Worm (Caenorhabditis elegans) whole organism, L4 larva: Measurements from ENCODE around the gene Y57A10B.6.

Experiments
- F10B5.3 ChIP-seq: sonication (generic microtip); optimal IDR thresholded peaks from 2 replicates; lab custom pipeline; 2016; ENCODE audit warnings: mild to moderate bottlenecking, missing genetic modification characterization, missing compliant biosample characterization
- R02D3.7 ChIP-seq: fragments of 150-350 bp; sonication (generic microtip); optimal IDR thresholded peaks from 3 replicates; lab custom pipeline; 2014; ENCODE audit warnings: missing biosample characterization, missing genetic modification characterization
- T20F7.1 ChIP-seq: fragments of 200-800 bp; sonication (Bioruptor generic); optimal IDR thresholded peaks from 2 replicates; lab custom pipeline; 2018; ENCODE audit warnings: mild to moderate bottlenecking, missing genetic modification characterization, missing compliant biosample characterization
- T26A8.4 ChIP-seq: fragments of 200-800 bp; sonication (Bioruptor generic); IDR thresholded peaks from 2 replicates; pipeline ENCODE4 v1.3.6; 2022; ENCODE audit warnings: missing genetic modification characterization, missing compliant biosample characterization
- Y105C5A.15 ChIP-seq: fragments of 200-800 bp; sonication (Bioruptor generic); IDR thresholded peaks from 2 replicates; pipeline ENCODE4 v1.3.6; 2022; ENCODE audit warnings: missing genetic modification characterization, missing compliant biosample characterization
- Y75B8A.6 ChIP-seq: fragments of 200-800 bp; sonication (Bioruptor generic); IDR thresholded peaks from 2 replicates; pipeline ENCODE4 v1.3.6; 2022; ENCODE audit warnings: missing genetic modification reagents, missing genetic modification characterization, missing compliant biosample characterization
- aly-2 ChIP-seq: sonication (generic microtip); optimal IDR thresholded peaks from 2 replicates; lab custom pipeline; 2018; ENCODE audit warnings: missing biosample characterization, missing genetic modification characterization
- ama-1 ChIP-seq: fragments of 150-350 bp; optimal IDR thresholded peaks from 2 replicates; lab custom pipeline; 2014; ENCODE audit warnings: inconsistent platforms, mixed read lengths
- ceh-20 ChIP-seq: fragments of 200-800 bp; sonication (Bioruptor generic); IDR thresholded peaks from 2 replicates; pipeline ENCODE4 v1.3.6; 2022; ENCODE audit warnings: missing genetic modification reagents, missing genetic modification characterization, missing compliant biosample characterization
- ceh-44 ChIP-seq: fragments of 200-800 bp; sonication (Bioruptor generic); IDR thresholded peaks from 2 replicates; pipeline ENCODE4 v1.3.6; 2022; ENCODE audit warnings: missing genetic modification reagents, missing genetic modification characterization, missing compliant biosample characterization
- ceh-82 ChIP-seq: sonication (generic microtip); optimal IDR thresholded peaks from 2 replicates; lab custom pipeline; 2017; ENCODE audit warnings: missing biosample characterization, missing genetic modification characterization
- daf-16 ChIP-seq, 3 experiments: sonication (generic microtip); optimal IDR thresholded peaks; 2 replicates each; lab custom pipeline; 2016 to 2017; ENCODE audit warnings: missing genetic modification characterization in 3 of 3, missing genetic modification reagents in 3 of 3, mild to moderate bottlenecking in 2 of 3, missing compliant biosample characterization in 2 of 3, missing biosample characterization in 1 of 3, moderate library complexity in 1 of 3
- daf-19 ChIP-seq: fragments of 200-800 bp; sonication (Bioruptor generic); conservative IDR thresholded peaks from 2 replicates; pipeline ENCODE4 v1.3.6; 2022; ENCODE audit warnings: missing genetic modification characterization, missing compliant biosample characterization
- dmd-6 ChIP-seq: fragments of 200-800 bp; sonication (Bioruptor generic); IDR thresholded peaks from 2 replicates; pipeline ENCODE4 v1.3.6; 2022; ENCODE audit warnings: missing genetic modification reagents, missing genetic modification characterization, missing compliant biosample characterization
- dmd-9 ChIP-seq: fragments of 200-800 bp; sonication (Bioruptor generic); IDR thresholded peaks from 2 replicates; pipeline ENCODE4 v1.3.6; 2022; ENCODE audit warnings: missing genetic modification reagents, missing genetic modification characterization, missing compliant biosample characterization
- duxl-1 ChIP-seq: sonication (generic microtip); optimal IDR thresholded peaks from 2 replicates; lab custom pipeline; 2016; ENCODE audit warnings: mild to moderate bottlenecking, missing genetic modification characterization, moderate library complexity, missing compliant biosample characterization; ENCODE audit not compliant: poor library complexity
- dve-1 ChIP-seq: sonication (generic microtip); optimal IDR thresholded peaks from 2 replicates; lab custom pipeline; 2017; ENCODE audit warnings: antibody characterized with exemption, mild to moderate bottlenecking, missing genetic modification characterization, missing compliant biosample characterization; ENCODE audit not compliant: insufficient read depth
- fkh-10 ChIP-seq: fragments of 150-350 bp; optimal IDR thresholded peaks from 2 replicates; lab custom pipeline; 2014; ENCODE audit warnings: missing biosample characterization, missing genetic modification reagents, missing genetic modification characterization
- gei-8 ChIP-seq: fragments of 200-800 bp; sonication (Bioruptor generic); optimal IDR thresholded peaks from 2 replicates; lab custom pipeline; 2018; ENCODE audit warnings: mild to moderate bottlenecking, missing genetic modification characterization, missing compliant biosample characterization
- hlh-11 ChIP-seq: fragments of 200-800 bp; sonication (Bioruptor generic); optimal IDR thresholded peaks from 2 replicates; lab custom pipeline; 2018; ENCODE audit warnings: mild to moderate bottlenecking, missing genetic modification characterization, missing compliant biosample characterization
- hlh-30 ChIP-seq: sonication (generic microtip); optimal IDR thresholded peaks from 2 replicates; lab custom pipeline; 2017; ENCODE audit warnings: antibody characterized with exemption, mild to moderate bottlenecking, missing genetic modification characterization, missing compliant biosample characterization; ENCODE audit not compliant: insufficient read depth
- hmg-1.1 ChIP-seq: fragments of 200-800 bp; sonication (Bioruptor generic); IDR thresholded peaks from 2 replicates; pipeline ENCODE4 v1.3.6; 2022; ENCODE audit warnings: missing genetic modification reagents, missing genetic modification characterization, missing compliant biosample characterization
- jun-1 ChIP-seq: fragments of 150-350 bp; optimal IDR thresholded peaks from 2 replicates; lab custom pipeline; 2014; ENCODE audit warnings: missing biosample characterization, missing genetic modification reagents, missing genetic modification characterization
- lim-7 ChIP-seq: fragments of 200-800 bp; sonication (Bioruptor generic); IDR thresholded peaks from 2 replicates; pipeline ENCODE4 v1.3.6; 2022; ENCODE audit warnings: missing genetic modification characterization, missing compliant biosample characterization
- lin-38 ChIP-seq: fragments of 200-800 bp; sonication (Bioruptor generic); IDR thresholded peaks from 2 replicates; pipeline ENCODE4 v1.3.6; 2022; ENCODE audit warnings: missing genetic modification reagents, missing genetic modification characterization, missing compliant biosample characterization
- lir-3 ChIP-seq: sonication (generic microtip); optimal IDR thresholded peaks from 2 replicates; lab custom pipeline; 2016; ENCODE audit warnings: mild to moderate bottlenecking, missing genetic modification characterization, missing compliant biosample characterization
- lsy-2 ChIP-seq, 2 experiments: fragments of 150-350 bp in 1 of 2; sonication (generic microtip) in 1 of 2; optimal IDR thresholded peaks; 2 replicates each; lab custom pipeline; 2014 to 2017; ENCODE audit warnings: missing biosample characterization in 2 of 2, missing genetic modification characterization in 2 of 2
- madf-9 ChIP-seq: fragments of 200-800 bp; sonication (Bioruptor generic); conservative IDR thresholded peaks from 2 replicates; pipeline ENCODE4 v1.3.6; 2022; ENCODE audit warnings: missing genetic modification reagents, missing genetic modification characterization, missing compliant biosample characterization
- mdl-1 ChIP-seq, 2 experiments: fragments of 150-350 bp in 1 of 2; sonication (generic microtip) in 1 of 2; optimal IDR thresholded peaks; 2 replicates each; lab custom pipeline; 2014 to 2017; ENCODE audit warnings: missing biosample characterization in 2 of 2, missing genetic modification characterization in 2 of 2
- mdt-29 ChIP-seq: fragments of 200-800 bp; sonication (Bioruptor generic); IDR thresholded peaks from 2 replicates; pipeline ENCODE4 v1.3.6; 2022; ENCODE audit warnings: missing genetic modification reagents, missing genetic modification characterization, missing compliant biosample characterization
- mep-1 ChIP-seq: fragments of 150-350 bp; sonication (generic microtip); optimal IDR thresholded peaks from 3 replicates; lab custom pipeline; 2014; ENCODE audit warnings: missing biosample characterization, missing genetic modification characterization
- mes-2 ChIP-seq: sonication (generic microtip); optimal IDR thresholded peaks from 2 replicates; lab custom pipeline; 2016; ENCODE audit warnings: missing genotype, mild to moderate bottlenecking, missing genetic modification characterization, missing compliant biosample characterization; ENCODE audit not compliant: poor library complexity, severe bottlenecking
- mxl-3 ChIP-seq: fragments of 200-800 bp; sonication (Bioruptor generic); optimal IDR thresholded peaks from 2 replicates; lab custom pipeline; 2018; ENCODE audit warnings: mild to moderate bottlenecking, missing genetic modification characterization, missing compliant biosample characterization
- nhr-102 ChIP-seq: sonication (generic microtip); optimal IDR thresholded peaks from 2 replicates; lab custom pipeline; 2016; ENCODE audit warnings: mild to moderate bottlenecking, missing genetic modification characterization, moderate library complexity, missing compliant biosample characterization
- nhr-11 ChIP-seq: fragments of 150-350 bp; optimal IDR thresholded peaks from 2 replicates; lab custom pipeline; 2014; ENCODE audit warnings: missing biosample characterization, missing genetic modification characterization
- nhr-237 ChIP-seq: sonication (generic microtip); optimal IDR thresholded peaks from 2 replicates; lab custom pipeline; 2017; ENCODE audit warnings: missing biosample characterization, missing genetic modification characterization
- nhr-48 ChIP-seq: sonication (generic microtip); optimal IDR thresholded peaks from 2 replicates; lab custom pipeline; 2016; ENCODE audit warnings: mild to moderate bottlenecking, missing genetic modification characterization, missing compliant biosample characterization
- nhr-6 ChIP-seq: fragments of 150-350 bp; optimal IDR thresholded peaks from 2 replicates; lab custom pipeline; 2014; ENCODE audit warnings: missing biosample characterization, missing genetic modification characterization
- nhr-77 ChIP-seq: fragments of 150-350 bp; optimal IDR thresholded peaks from 2 replicates; lab custom pipeline; 2014; ENCODE audit warnings: missing biosample characterization, missing genetic modification characterization
- pqm-1 ChIP-seq: sonication (generic microtip); optimal IDR thresholded peaks from 2 replicates; lab custom pipeline; 2017; ENCODE audit warnings: missing biosample characterization, missing genetic modification characterization
- rbr-2 ChIP-seq: sonication (generic microtip); optimal IDR thresholded peaks from 2 replicates; lab custom pipeline; 2016; ENCODE audit warnings: missing genotype, missing genetic modification characterization, missing compliant biosample characterization
- snpc-1.2 ChIP-seq: fragments of 200-800 bp; sonication (Bioruptor generic); IDR thresholded peaks from 2 replicates; pipeline ENCODE4 v1.3.6; 2022; ENCODE audit warnings: missing genetic modification reagents, missing genetic modification characterization, missing compliant biosample characterization
- snpc-4 ChIP-seq: fragments of 150-350 bp; optimal IDR thresholded peaks from 2 replicates; lab custom pipeline; 2014; ENCODE audit warnings: missing biosample characterization, missing genetic modification characterization
- spr-1 ChIP-seq: sonication (generic microtip); optimal IDR thresholded peaks from 2 replicates; lab custom pipeline; 2016; ENCODE audit warnings: mild to moderate bottlenecking, missing genetic modification characterization, missing compliant biosample characterization
- spr-3 ChIP-seq: fragments of 200-800 bp; sonication (Bioruptor generic); optimal IDR thresholded peaks from 2 replicates; lab custom pipeline; 2018; ENCODE audit warnings: mild to moderate bottlenecking, missing genetic modification characterization, missing compliant biosample characterization
- unc-130 ChIP-seq: sonication (generic microtip); optimal IDR thresholded peaks from 2 replicates; lab custom pipeline; 2016; ENCODE audit warnings: missing genetic modification reagents, missing genetic modification characterization, missing compliant biosample characterization
- unc-39 ChIP-seq: sonication (generic microtip); optimal IDR thresholded peaks from 2 replicates; lab custom pipeline; 2017; ENCODE audit warnings: missing biosample characterization, missing genetic modification characterization
- zfp-3 ChIP-seq: fragments of 200-800 bp; sonication (Bioruptor generic); conservative IDR thresholded peaks from 2 replicates; pipeline ENCODE4 v1.3.6; 2022; ENCODE audit warnings: missing genetic modification reagents, missing genetic modification characterization, missing compliant biosample characterization
- zip-11 ChIP-seq: fragments of 200-800 bp; sonication (Bioruptor generic); IDR thresholded peaks from 2 replicates; pipeline ENCODE4 v1.3.6; 2022; ENCODE audit warnings: missing genetic modification characterization, missing compliant biosample characterization
- ztf-11 ChIP-seq: fragments of 150-350 bp; optimal IDR thresholded peaks from 2 replicates; lab custom pipeline; 2014; ENCODE audit warnings: missing biosample characterization, missing genetic modification characterization

The Y57A10B.6 gene

DNA sequence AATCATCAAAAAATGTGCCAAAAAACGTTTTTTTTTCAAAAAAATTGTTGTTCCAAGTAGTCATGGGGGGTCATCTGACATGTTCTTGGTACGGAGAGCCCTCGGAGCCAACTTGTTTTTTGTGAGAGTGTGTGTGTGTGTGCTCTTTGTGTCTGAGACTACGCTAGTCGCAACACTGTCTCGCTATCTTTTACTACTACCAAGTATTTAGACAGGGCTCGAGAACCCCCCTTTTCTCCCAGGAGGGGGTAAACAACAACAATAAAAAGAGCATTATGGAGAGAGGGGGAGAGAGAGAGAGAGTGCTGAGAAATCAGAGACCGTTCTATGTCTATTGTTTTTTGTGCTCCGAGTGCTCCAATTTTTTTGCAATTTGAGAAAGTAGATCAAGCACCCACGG lies 11.1 kb upstream of the Y57A10B.6 start:
- TF ChIP-seq T26A8.4 (no peak), jun-1 (tag; lab: Kevin White, UChicago) (no peak), daf-16 (GFP tag; optimal IDR thresholded peaks at IDR 0.05; lab: Kevin White, UChicago) (peak in 1 of 2 experiments; percentile 65), daf-16 (tag; optimal IDR thresholded peaks at IDR 0.05; lab: Kevin White, UChicago) (peak; percentile 66), nhr-77 (tag; lab: Kevin White, UChicago) (no peak), unc-130 (no peak), T20F7.1 (no peak), mes-2 (tag; lab: Kevin White, UChicago) (peak; percentile 33), ceh-82 (tag; lab: Kevin White, UChicago) (no peak), ztf-11 (no peak), R02D3.7 (tag; lab: Kevin White, UChicago) (no peak), snpc-4 (tag; lab: Kevin White, UChicago) (no peak), nhr-237 (tag; lab: Kevin White, UChicago) (no peak), zfp-3 (GFP tag; lab: Robert Waterston, UW) (no peak), ceh-44 (no peak), mxl-3 (GFP tag; lab: Kevin White, UChicago) (no peak), daf-19 (GFP tag; lab: Robert Waterston, UW) (no peak), duxl-1 (tag; lab: Kevin White, UChicago) (no peak), rbr-2 (tag; lab: Kevin White, UChicago) (peak; percentile 42), lim-7 (GFP tag; lab: Robert Waterston, UW) (no peak), pqm-1 (tag; lab: Kevin White, UChicago) (no peak), F10B5.3 (no peak), mdl-1 (tag; optimal IDR thresholded peaks at IDR 0.05; lab: Kevin White, UChicago) (peak in 1 of 2 experiments; percentile 23), ama-1 (lab: Kevin White, UChicago) (no peak), mep-1 (tag; lab: Kevin White, UChicago) (peak; percentile 35), zip-11 (GFP tag; lab: Robert Waterston, UW) (no peak), dve-1 (tag; lab: Kevin White, UChicago) (no peak), nhr-102 (no peak), nhr-6 (tag; lab: Kevin White, UChicago) (peak; percentile 35), lsy-2 (tag; optimal IDR thresholded peaks at IDR 0.05; lab: Kevin White, UChicago) (peak in 1 of 2 experiments; percentile 8), hlh-11 (tag; lab: Kevin White, UChicago) (no peak), ceh-20 (GFP tag; lab: Robert Waterston, UW) (no peak), nhr-11 (tag; lab: Kevin White, UChicago) (peak; percentile 18), hmg-1.1 (GFP tag; lab: Robert Waterston, UW) (no peak), dmd-6 (no peak), dmd-9 (GFP tag; lab: Robert Waterston, UW) (no peak), fkh-10 (GFP tag; lab: Kevin White, UChicago) (no peak), hlh-30 (tag; lab: Kevin White, UChicago) (peak; percentile 53), unc-39 (tag; lab: Kevin White, UChicago) (no peak), aly-2 (tag; lab: Kevin White, UChicago) (no peak)

DNA sequence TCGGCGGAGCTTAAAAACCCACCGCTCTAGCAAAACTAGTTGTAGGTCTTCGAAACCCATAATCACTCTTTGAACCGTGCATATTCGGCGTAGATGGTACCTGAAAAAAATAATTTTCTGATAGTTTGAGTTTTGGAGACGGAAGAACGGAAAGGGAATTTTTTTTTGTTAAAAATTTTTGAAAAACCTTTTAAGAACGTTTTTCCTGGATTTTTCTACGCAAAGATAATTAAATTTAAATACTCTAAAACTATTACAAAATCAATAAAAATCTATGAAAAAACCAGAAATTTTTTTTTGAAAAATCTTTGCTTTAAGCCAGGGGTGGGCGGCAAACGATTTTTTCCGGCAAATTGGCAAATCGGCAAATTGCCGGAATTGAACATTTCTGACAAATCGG lies 10.5 kb upstream of the Y57A10B.6 start, which contains the start of gene marc-5:
TSS of gene marc-5 (minus strand) at position 101 of the 400 bp plus-strand sequence.
- TF ChIP-seq snpc-1.2 (GFP tag; lab: Robert Waterston, UW) (no peak), Y75B8A.6 (GFP tag; lab: Robert Waterston, UW) (no peak), ceh-44 (no peak), nhr-48 (tag; lab: Kevin White, UChicago) (no peak), unc-39 (tag; lab: Kevin White, UChicago) (no peak), mxl-3 (GFP tag; lab: Kevin White, UChicago) (no peak), madf-9 (no peak), spr-3 (GFP tag; lab: Kevin White, UChicago) (no peak), gei-8 (GFP tag; lab: Kevin White, UChicago) (no peak), hmg-1.1 (GFP tag; lab: Robert Waterston, UW) (no peak), lin-38 (no peak), mdt-29 (GFP tag; lab: Robert Waterston, UW) (no peak), jun-1 (tag; lab: Kevin White, UChicago) (no peak), spr-1 (tag; lab: Kevin White, UChicago) (no peak), lsy-2 (tag; optimal IDR thresholded peaks at IDR 0.05; lab: Kevin White, UChicago) (no peak), lir-3 (tag; lab: Kevin White, UChicago) (no peak), zfp-3 (GFP tag; lab: Robert Waterston, UW) (no peak), mes-2 (tag; lab: Kevin White, UChicago) (no peak), Y105C5A.15 (GFP tag; lab: Robert Waterston, UW) (no peak)
- TF ChIP-seq, all 104 proteins: peak for 0
